Fruit fly (Drosophila melanogaster) S2 (cell line): ENCODE measurements around the gene CG46467.

Source experiments
- CG8478 ChIP-seq: fragments of >200 bp; optimal IDR thresholded peaks from 2 replicates; lab custom pipeline; 2018
- CTCF ChIP-seq, 2 experiments: fragments of >200 bp; optimal IDR thresholded peaks; 2 replicates each; lab custom pipeline; 2018

dm6 chr3R:9865854-9866396 is 8.6 kb upstream of the CG46467 start:
- TF ChIP-seq CTCF (optimal IDR thresholded peaks at IDR 0.05; lab: Kevin White, UChicago) = no peak
- TF ChIP-seq CG8478 (lab: Kevin White, UChicago) = no peak
